Worm (Caenorhabditis elegans): ENCODE data around the gene ulp-2.

ulp-2 gene

DNA sequence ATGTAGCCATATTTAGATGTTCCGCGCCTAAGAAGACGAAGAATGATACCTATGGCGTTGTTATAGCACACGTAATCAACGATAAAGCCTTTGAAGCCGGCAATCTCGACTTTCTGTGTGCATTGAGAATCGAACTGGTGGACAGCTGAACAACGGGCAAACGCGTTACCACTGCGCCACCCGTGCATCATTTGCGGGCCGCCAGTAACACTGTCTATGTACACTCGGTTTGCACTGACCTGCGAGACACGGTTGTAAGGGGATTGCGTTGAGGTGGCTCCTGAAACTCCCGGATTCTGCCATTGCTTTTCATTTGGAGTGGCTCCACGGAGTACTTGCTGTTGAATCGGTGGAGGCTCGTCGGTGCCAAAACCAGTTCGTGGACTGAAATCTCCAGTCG, 17.3 kb downstream of the ulp-2 start (continued):
- TF ChIP-seq ceh-62 (tag; optimal IDR thresholded peaks at IDR 0.05): no peak
- TF ChIP-seq nhr-42 (GFP tag; IDR thresholded peaks at IDR 0.05): peak; percentile 75
- peak; percentile 59 for TF ChIP-seq spr-1 (tag; optimal IDR thresholded peaks at IDR 0.05)
- TF ChIP-seq Y75B8A.6 (GFP tag; IDR thresholded peaks at IDR 0.05): peak; percentile 74; the same call in 1 of the 2 replicates
- peak; percentile 38 to 67; a peak in 2 of 4 replicates for TF ChIP-seq madf-5 (GFP tag; IDR thresholded peaks at IDR 0.05)
- TF ChIP-seq dmd-8 (GFP tag; IDR thresholded peaks at IDR 0.05): peak; percentile 84
- peak; percentile 65 for TF ChIP-seq hmg-1.1 (GFP tag; IDR thresholded peaks at IDR 0.05)
- TF ChIP-seq dve-1 (tag; optimal IDR thresholded peaks at IDR 0.05; ENCODE audit: insufficient read depth): peak; percentile 23
- TF ChIP-seq nhr-111 (GFP tag; optimal IDR thresholded peaks at IDR 0.05): peak; percentile 38
- TF ChIP-seq ztf-11 (tag; optimal IDR thresholded peaks at IDR 0.05): no peak
- TF ChIP-seq nhr-76 (tag; optimal IDR thresholded peaks at IDR 0.05): no peak
- peak; percentile 42 for TF ChIP-seq rbr-2 (tag; optimal IDR thresholded peaks at IDR 0.05)
- TF ChIP-seq ceh-44 (GFP tag; IDR thresholded peaks at IDR 0.05): no peak
- TF ChIP-seq lin-15B (tag; optimal IDR thresholded peaks at IDR 0.05): no peak
- TF ChIP-seq madf-9 (GFP tag; conservative IDR thresholded peaks at IDR 0.05): peak; percentile 63; the same call in 1 of the 2 replicates
- TF ChIP-seq dmd-9 (GFP tag; IDR thresholded peaks at IDR 0.05): peak; percentile 72; the same call in 1 of the 2 replicates
- TF ChIP-seq D1046.2 (GFP tag; IDR thresholded peaks at IDR 0.05): peak; percentile 71; the same call in 1 of the 2 replicates
- no peak for TF ChIP-seq nhr-48 (tag; optimal IDR thresholded peaks at IDR 0.05)
- TF ChIP-seq duxl-1 (tag; optimal IDR thresholded peaks at IDR 0.05; ENCODE audit: poor library complexity): peak; percentile 80
- peak; percentile 66 for TF ChIP-seq unc-130 (GFP tag; optimal IDR thresholded peaks at IDR 0.05)

- TF ChIP-seq nhr-28 (tag; optimal IDR thresholded peaks at IDR 0.05) (peak; percentile 41), ama-1 (optimal IDR thresholded peaks at IDR 0.05) (peak; percentile 27), hlh-11 (tag; optimal IDR thresholded peaks at IDR 0.05) (peak; percentile 5), daf-16 (GFP tag; optimal IDR thresholded peaks at IDR 0.05) (peak in 1 of 2 experiments; percentile 39), daf-16 (tag; optimal IDR thresholded peaks at IDR 0.05) (peak; percentile 70), nhr-10 (tag; optimal IDR thresholded peaks at IDR 0.05) (peak; percentile 5), cey-2 (tag; optimal IDR thresholded peaks at IDR 0.05; ENCODE audit: borderline replicate concordance, insufficient read depth) (no peak), ceh-32 (tag; optimal IDR thresholded peaks at IDR 0.05; ENCODE audit: poor library complexity) (no peak), ceh-20 (GFP tag; IDR thresholded peaks at IDR 0.05) (0 out of 2 replicates have a peak, but pooled peaks have one; percentile 39), spr-3 (GFP tag; optimal IDR thresholded peaks at IDR 0.05) (no peak), dve-1 (tag; optimal IDR thresholded peaks at IDR 0.05; ENCODE audit: insufficient read depth) (no peak), pha-4 (GFP tag; IDR thresholded peaks at IDR 0.05) (no peak), pha-4 (tag; optimal IDR thresholded peaks at IDR 0.05) (no peak), php-3 (GFP tag; IDR thresholded peaks at IDR 0.05) (peak; percentile 68), dpl-1 (GFP tag; optimal IDR thresholded peaks at IDR 0.05) (peak; percentile 2), lsy-2 (tag; optimal IDR thresholded peaks at IDR 0.05) (peak in 1 of 2 experiments; percentile 38), hif-1 (tag; optimal IDR thresholded peaks at IDR 0.05) (peak; percentile 41 to 99), nhr-25 (tag; optimal IDR thresholded peaks at IDR 0.05; ENCODE audit: borderline replicate concordance, insufficient read depth) (no peak), pqm-1 (tag; optimal IDR thresholded peaks at IDR 0.05) (peak; percentile 4), nhr-6 (tag; optimal IDR thresholded peaks at IDR 0.05) (no peak), hlh-30 (tag; optimal IDR thresholded peaks at IDR 0.05; ENCODE audit: insufficient read depth) (peak; percentile 1), aha-1 (tag) (peak; percentile 100), dmd-6 (GFP tag; IDR thresholded peaks at IDR 0.05) (no peak; the same call in 1 of the 2 replicates), T20F7.1 (GFP tag; optimal IDR thresholded peaks at IDR 0.05) (peak; percentile 21), ztf-11 (tag; optimal IDR thresholded peaks at IDR 0.05) (no peak)
These were observed 18.0 kb downstream of the ulp-2 start, which contains the start of gene ZK546.19 for ce11 chrII:4941541-4942206. ZK546.19 (plus strand) TSS chrII:4941726.
